Worm (Caenorhabditis elegans): ENCODE results near the gene Y62E10A.6.

DNA sequence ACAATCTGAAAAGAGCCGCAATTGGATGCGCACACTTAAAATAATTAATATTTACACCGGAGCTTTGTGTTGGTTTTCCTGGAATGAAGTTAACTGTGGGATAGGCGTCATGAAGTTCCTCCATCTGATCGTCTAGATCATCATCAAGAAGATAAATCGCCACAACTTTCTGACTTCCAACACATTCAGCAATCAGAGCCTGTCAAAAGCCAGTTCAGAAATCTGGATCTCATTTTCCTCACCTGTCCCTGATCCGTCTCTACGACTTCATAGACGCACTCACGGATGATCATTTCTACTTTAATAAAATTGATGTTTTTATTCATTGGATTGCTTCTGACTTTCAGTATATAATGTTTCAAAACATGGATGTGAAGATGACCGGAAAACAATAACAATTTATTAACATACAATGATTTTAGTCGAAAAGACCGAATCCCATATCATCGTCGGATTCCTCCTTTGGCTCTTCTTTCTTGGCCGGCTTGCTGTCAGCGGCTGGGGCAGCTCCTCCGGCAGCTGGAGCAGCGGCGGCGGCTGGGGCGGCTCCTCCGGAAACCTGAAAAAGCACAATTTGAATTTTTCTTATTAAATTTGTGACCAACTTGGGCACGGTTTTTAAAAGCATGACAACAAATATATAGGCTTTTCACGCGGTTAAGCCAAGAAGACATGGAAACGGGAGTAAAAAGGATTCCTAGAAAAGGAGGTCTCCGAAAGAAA lies 2.5 kb upstream of the Y62E10A.6 start, which contains the start of gene agt-1:
- TF ChIP-seq flt-1 (GFP tag; IDR thresholded peaks at IDR 0.05) (no peak), tab-1 (GFP tag; IDR thresholded peaks at IDR 0.05) (no peak), T22C8.4 (GFP tag; IDR thresholded peaks at IDR 0.05) (no peak)

Measured in whole organism, midembryonic.